Worm (Caenorhabditis elegans) whole organism, L4 larva: ENCODE results near the gene acdh-11.

Experiments
- D1046.2 ChIP-seq: fragments of 200-800 bp; sonication (Bioruptor generic); IDR thresholded peaks from 2 replicates; pipeline ENCODE4 v1.3.6; 2022; ENCODE audit warnings: missing genetic modification characterization, missing compliant biosample characterization
- ceh-44 ChIP-seq: fragments of 200-800 bp; sonication (Bioruptor generic); IDR thresholded peaks from 2 replicates; pipeline ENCODE4 v1.3.6; 2022; ENCODE audit warnings: missing genetic modification reagents, missing genetic modification characterization, missing compliant biosample characterization
- dve-1 ChIP-seq: sonication (generic microtip); optimal IDR thresholded peaks from 2 replicates; lab custom pipeline; 2017; ENCODE audit warnings: antibody characterized with exemption, mild to moderate bottlenecking, missing genetic modification characterization, missing compliant biosample characterization; ENCODE audit not compliant: insufficient read depth
- hmg-1.1 ChIP-seq: fragments of 200-800 bp; sonication (Bioruptor generic); IDR thresholded peaks from 2 replicates; pipeline ENCODE4 v1.3.6; 2022; ENCODE audit warnings: missing genetic modification reagents, missing genetic modification characterization, missing compliant biosample characterization
- pha-4 ChIP-seq, 2 experiments: fragments of 150-350 bp in 1 of 2; fragments of 200-800 bp in 1 of 2; sonication (Bioruptor generic) in 1 of 2; IDR thresholded peaks in 1 of 2; optimal IDR thresholded peaks in 1 of 2; 2 replicates each; pipeline versions ENCODE4 v1.3.6 to Lab custom; 2014 to 2022; ENCODE audit warnings: missing genetic modification characterization in 2 of 2, missing genetic modification reagents in 2 of 2, missing biosample characterization in 1 of 2, missing compliant biosample characterization in 1 of 2
- ztf-11 ChIP-seq: fragments of 150-350 bp; optimal IDR thresholded peaks from 2 replicates; lab custom pipeline; 2014; ENCODE audit warnings: missing biosample characterization, missing genetic modification characterization

DNA sequence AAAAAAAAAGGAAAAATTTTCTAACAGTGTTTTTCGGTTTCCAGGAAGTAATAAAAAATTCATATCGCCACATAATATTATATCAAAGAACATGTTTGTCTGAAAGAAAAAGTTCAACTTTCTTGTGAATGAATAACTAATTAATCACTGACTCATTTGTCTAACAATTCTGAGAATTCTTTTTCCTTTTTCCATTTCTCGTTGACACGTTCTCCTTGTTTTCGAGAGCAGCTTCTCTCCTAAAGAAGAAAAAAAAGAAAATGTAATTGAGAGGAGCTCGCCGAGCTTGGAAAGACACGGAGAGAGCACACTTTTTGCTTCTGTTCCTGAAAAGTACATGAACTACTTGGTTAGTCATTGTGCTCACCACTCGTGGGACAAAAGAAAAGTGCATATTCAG, 42.1 kb downstream of the acdh-11 start:
- no peak for TF ChIP-seq hmg-1.1 (GFP tag; lab: Robert Waterston, UW)
- TF ChIP-seq D1046.2, result no peak
- TF ChIP-seq pha-4 (GFP tag; IDR thresholded peaks at IDR 0.05; lab: Robert Waterston, UW), result no peak
- TF ChIP-seq pha-4 (tag; optimal IDR thresholded peaks at IDR 0.05; lab: Kevin White, UChicago), result no peak
- TF ChIP-seq dve-1 (tag; lab: Kevin White, UChicago), result no peak
- no peak for TF ChIP-seq ceh-44 (GFP tag; lab: Robert Waterston, UW)
- TF ChIP-seq ztf-11, result no peak
